Fruit fly (Drosophila melanogaster) whole organism, embryonic: ENCODE results near the gene Fbp1.

Source experiments
- B-H2 ChIP-seq: fragments of 200-800 bp; sonication (Bioruptor generic); optimal IDR thresholded peaks from 2 replicates; lab custom pipeline; 2018; ENCODE audit warnings: missing biosample characterization, mild to moderate bottlenecking, missing genetic modification characterization
- CG1024 ChIP-seq: fragments of 200-800 bp; sonication (Bioruptor generic); IDR thresholded peaks from 2 replicates; pipeline ENCODE4 v1.3.6; 2022; ENCODE audit warnings: missing biosample characterization, missing genetic modification characterization
- CG10565 ChIP-seq: fragments of 200-800 bp; sonication (Bioruptor generic); optimal IDR thresholded peaks from 3 replicates; lab custom pipeline; 2016; ENCODE audit warnings: missing biosample characterization, mild to moderate bottlenecking, missing genetic modification characterization
- CG10654 ChIP-seq: fragments of 200-800 bp; sonication (Bioruptor generic); optimal IDR thresholded peaks from 2 replicates; lab custom pipeline; 2016; ENCODE audit warnings: missing biosample characterization, missing genetic modification characterization
- CG15601 ChIP-seq: fragments of 200-800 bp; sonication (Bioruptor generic); optimal IDR thresholded peaks from 3 replicates; lab custom pipeline; 2019; ENCODE audit warnings: missing biosample characterization, mild to moderate bottlenecking, missing genetic modification characterization, moderate library complexity
- CG18599 ChIP-seq: fragments of 200-800 bp; sonication (Bioruptor generic); optimal IDR thresholded peaks from 3 replicates; lab custom pipeline; 2017; ENCODE audit warnings: missing biosample characterization, missing genetic modification characterization, mild to moderate bottlenecking, moderate library complexity, missing genetic modification reagents
- CG2875 ChIP-seq: fragments of 200-800 bp; sonication (Bioruptor generic); optimal IDR thresholded peaks from 2 replicates; lab custom pipeline; 2017; ENCODE audit warnings: missing biosample characterization, mild to moderate bottlenecking, missing genetic modification characterization, missing genetic modification reagents
- CG31388 ChIP-seq: fragments of 200-800 bp; sonication (Bioruptor generic); optimal IDR thresholded peaks from 2 replicates; lab custom pipeline; 2016; ENCODE audit warnings: missing biosample characterization, missing genetic modification characterization
- CG3726 ChIP-seq: fragments of 200-800 bp; sonication (Bioruptor generic); IDR thresholded peaks from 3 replicates; pipeline ENCODE4, ENCODE4 v1.3.6; 2022; ENCODE audit warnings: missing biosample characterization, missing genetic modification characterization
- CG3838 ChIP-seq: fragments of 200-800 bp; sonication (Bioruptor generic); optimal IDR thresholded peaks from 3 replicates; lab custom pipeline; 2016; ENCODE audit warnings: missing biosample characterization, missing genetic modification characterization
- CG3995 ChIP-seq: fragments of 200-800 bp; sonication (Bioruptor generic); optimal IDR thresholded peaks from 3 replicates; lab custom pipeline; 2016; ENCODE audit warnings: missing biosample characterization, missing genetic modification characterization
- CG4282 ChIP-seq: fragments of 200-800 bp; sonication (Bioruptor generic); optimal IDR thresholded peaks from 2 replicates; lab custom pipeline; 2016; ENCODE audit warnings: missing biosample characterization, missing genetic modification characterization
- CG4707 ChIP-seq: fragments of 200-800 bp; sonication (Bioruptor generic); optimal IDR thresholded peaks from 2 replicates; lab custom pipeline; 2018; ENCODE audit warnings: missing biosample characterization, mild to moderate bottlenecking, missing genetic modification characterization, moderate library complexity
- CG7357 ChIP-seq: fragments of 200-800 bp; sonication (Bioruptor generic); IDR thresholded peaks from 3 replicates; pipeline ENCODE4 v1.3.6; 2022; ENCODE audit warnings: missing biosample characterization, missing genetic modification characterization
- CG7556 ChIP-seq: fragments of 200-800 bp; sonication (Bioruptor generic); optimal IDR thresholded peaks from 2 replicates; lab custom pipeline; 2017; ENCODE audit warnings: missing biosample characterization, mild to moderate bottlenecking, missing genetic modification characterization
- CG8281 ChIP-seq: fragments of 200-800 bp; sonication (Bioruptor generic); optimal IDR thresholded peaks from 2 replicates; lab custom pipeline; 2018; ENCODE audit warnings: missing biosample characterization, mild to moderate bottlenecking, missing genetic modification characterization, moderate library complexity
- CG8765 ChIP-seq: fragments of 200-800 bp; sonication (Bioruptor generic); IDR thresholded peaks from 2 replicates; pipeline ENCODE4 v1.3.6; 2022; ENCODE audit warnings: missing biosample characterization, missing genetic modification characterization
- CG9609 ChIP-seq: fragments of 200-800 bp; sonication (Bioruptor generic); optimal IDR thresholded peaks from 3 replicates; lab custom pipeline; 2016; ENCODE audit warnings: missing biosample characterization, missing genetic modification characterization
- Deaf1 ChIP-seq: fragments of 200-800 bp; optimal IDR thresholded peaks from 3 replicates; lab custom pipeline; 2019; ENCODE audit warnings: missing biosample characterization, mild to moderate bottlenecking, missing genetic modification characterization, moderate library complexity
- Drgx ChIP-seq: fragments of 200-800 bp; sonication (Bioruptor generic); IDR thresholded peaks from 2 replicates; pipeline ENCODE4 v1.3.6; 2022; ENCODE audit warnings: missing biosample characterization, missing genetic modification characterization
- E2f2 ChIP-seq: fragments of 200-800 bp; sonication (Bioruptor generic); IDR thresholded peaks from 2 replicates; pipeline ENCODE4 v1.3.6; 2022; ENCODE audit warnings: missing biosample characterization, missing genetic modification characterization
- Ets65A ChIP-seq: fragments of 200-800 bp; sonication (Bioruptor generic); peaks from one replicate; lab custom pipeline; 2016; ENCODE audit warnings: missing biosample characterization, missing genetic modification characterization
- H15 ChIP-seq: fragments of 200-800 bp; sonication (Bioruptor generic); IDR thresholded peaks from 3 replicates; pipeline ENCODE4 v1.3.6; 2022; ENCODE audit warnings: missing biosample characterization, missing genetic modification characterization
- HmgZ ChIP-seq: fragments of 200-800 bp; sonication (Bioruptor generic); optimal IDR thresholded peaks from 2 replicates; lab custom pipeline; 2018; ENCODE audit warnings: missing biosample characterization, mild to moderate bottlenecking, missing genetic modification characterization
- Lhr ChIP-seq: fragments of 200-800 bp; sonication (Bioruptor generic); optimal IDR thresholded peaks from 3 replicates; lab custom pipeline; 2017; ENCODE audit warnings: mild to moderate bottlenecking, missing biosample characterization, missing genetic modification reagents, missing genetic modification characterization
- Med ChIP-seq: fragments of 200-800 bp; sonication (Bioruptor generic); peaks from one replicate; lab custom pipeline; 2016; ENCODE audit warnings: missing biosample characterization, missing genetic modification characterization, mild to moderate bottlenecking, inconsistent platforms, moderate library complexity
- NC2β ChIP-seq: fragments of 200-800 bp; sonication (Bioruptor generic); optimal IDR thresholded peaks from 2 replicates; lab custom pipeline; 2016; ENCODE audit warnings: missing biosample characterization, missing genetic modification characterization
- Nf-YA ChIP-seq: fragments of 200-800 bp; sonication (Bioruptor generic); IDR thresholded peaks from 2 replicates; pipeline ENCODE4 v1.3.6; 2022; ENCODE audit warnings: missing biosample characterization, missing genetic modification characterization
- Oaz ChIP-seq: fragments of 200-800 bp; sonication (Bioruptor generic); IDR thresholded peaks from 2 replicates; pipeline ENCODE4 v1.3.6; 2022; ENCODE audit warnings: missing biosample characterization, missing genetic modification characterization
- TFAM ChIP-seq: fragments of 200-800 bp; sonication (Bioruptor generic); optimal IDR thresholded peaks from 2 replicates; lab custom pipeline; 2017; ENCODE audit warnings: missing biosample characterization, missing genetic modification characterization, inconsistent platforms
- Vsx1 ChIP-seq: fragments of 200-800 bp; sonication (Bioruptor generic); optimal IDR thresholded peaks from 2 replicates; lab custom pipeline; 2017; ENCODE audit warnings: missing biosample characterization, mild to moderate bottlenecking, missing genetic modification characterization, missing genetic modification reagents
- abd-A ChIP-seq: fragments of 200-800 bp; sonication (Bioruptor generic); optimal IDR thresholded peaks from 3 replicates; lab custom pipeline; 2019; ENCODE audit warnings: missing biosample characterization, mild to moderate bottlenecking, missing genetic modification characterization, moderate library complexity
- bsh ChIP-seq, 2 experiments: fragments of 200-800 bp; sonication (Bioruptor generic); optimal IDR thresholded peaks; 2 replicates each; lab custom pipeline; 2017 to 2018; ENCODE audit warnings: mild to moderate bottlenecking in 2 of 2, missing biosample characterization in 2 of 2, missing genetic modification characterization in 2 of 2, moderate library complexity in 1 of 2
- chif ChIP-seq, 2 experiments: fragments of 200-800 bp; sonication (Bioruptor generic); optimal IDR thresholded peaks; 3 replicates each; lab custom pipeline; 2016; ENCODE audit warnings: missing biosample characterization in 2 of 2, missing genetic modification characterization in 2 of 2
- chinmo ChIP-seq: fragments of 200-800 bp; sonication (Bioruptor generic); IDR thresholded peaks from 4 replicates; pipeline ENCODE4 v1.3.6; 2022; ENCODE audit warnings: missing biosample characterization, missing genetic modification characterization; ENCODE audit not compliant: partially characterized antibody
- en ChIP-seq: fragments of 200-800 bp; sonication (Bioruptor generic); optimal IDR thresholded peaks from 2 replicates; lab custom pipeline; 2016; ENCODE audit warnings: missing biosample characterization, missing genetic modification characterization
- esg ChIP-seq: fragments of 200-800 bp; sonication (Bioruptor generic); conservative IDR thresholded peaks from 2 replicates; pipeline ENCODE4 v1.3.6; 2022; ENCODE audit warnings: missing biosample characterization, missing genetic modification characterization
- ftz-f1 ChIP-seq: fragments of 200-800 bp; sonication (Bioruptor generic); optimal IDR thresholded peaks from 2 replicates; lab custom pipeline; 2016; ENCODE audit warnings: missing biosample characterization, missing genetic modification characterization
- ham ChIP-seq: fragments of 200-800 bp; sonication (Bioruptor generic); IDR thresholded peaks from 2 replicates; pipeline ENCODE4 v1.3.6; 2022; ENCODE audit warnings: missing biosample characterization, missing genetic modification characterization
- jumu ChIP-seq: fragments of 200-800 bp; sonication (Bioruptor generic); optimal IDR thresholded peaks from 3 replicates; lab custom pipeline; 2016; ENCODE audit warnings: missing biosample characterization, missing genetic modification characterization
- nerfin-1 ChIP-seq: fragments of 200-800 bp; sonication (Bioruptor generic); optimal IDR thresholded peaks from 3 replicates; lab custom pipeline; 2019; ENCODE audit warnings: missing biosample characterization, mild to moderate bottlenecking, missing genetic modification characterization, moderate library complexity
- pb ChIP-seq: fragments of 200-800 bp; sonication (Bioruptor generic); optimal IDR thresholded peaks from 3 replicates; lab custom pipeline; 2016; ENCODE audit warnings: missing biosample characterization, missing genetic modification characterization
- phol ChIP-seq: fragments of 200-800 bp; sonication (Bioruptor generic); optimal IDR thresholded peaks from 3 replicates; lab custom pipeline; 2018; ENCODE audit warnings: missing biosample characterization, mild to moderate bottlenecking, missing genetic modification characterization, moderate library complexity
- sisA ChIP-seq: fragments of 200-800 bp; sonication (Bioruptor generic); IDR thresholded peaks from 2 replicates; pipeline ENCODE4 v1.3.6; 2022; ENCODE audit warnings: missing biosample characterization, missing genetic modification characterization
- toy ChIP-seq: fragments of 200-800 bp; sonication (Bioruptor generic); IDR thresholded peaks from 2 replicates; pipeline ENCODE4 v1.3.6; 2022; ENCODE audit warnings: missing biosample characterization, missing genetic modification characterization
- twi ChIP-seq: fragments of 200-800 bp; optimal IDR thresholded peaks from 2 replicates; lab custom pipeline; 2019; ENCODE audit warnings: missing biosample characterization, mild to moderate bottlenecking, missing genetic modification characterization, moderate library complexity
- tx ChIP-seq: fragments of 200-800 bp; sonication (Bioruptor generic); optimal IDR thresholded peaks from 2 replicates; lab custom pipeline; 2016; ENCODE audit warnings: missing biosample characterization, missing genetic modification characterization
- vnd ChIP-seq: fragments of 200-800 bp; sonication (Bioruptor generic); IDR thresholded peaks from 3 replicates; pipeline ENCODE4 v1.3.6; 2022; ENCODE audit warnings: missing biosample characterization, missing genetic modification characterization; ENCODE audit not compliant: partially characterized antibody
- wor ChIP-seq: fragments of 200-800 bp; sonication (Bioruptor generic); IDR thresholded peaks from 2 replicates; pipeline ENCODE4 v1.3.6; 2022; ENCODE audit warnings: missing biosample characterization, missing genetic modification characterization

Fbp1 gene

dm6 chr3L:14050944-14051548, 46.8 kb downstream of the Fbp1 start, which contains the start of gene CG6833 (continued):
- TF ChIP-seq CG7357 (GFP tag; lab: Robert Waterston, UW) (peak; percentile 41; the same call in 1 of the 3 replicates), CG8281 (tag; lab: Kevin White, UChicago) (peak; percentile 15), Drgx (GFP tag; lab: Robert Waterston, UW) (peak; percentile 57), Deaf1 (tag; lab: Kevin White, UChicago) (no peak), CG10654 (GFP tag; lab: Kevin White, UChicago) (peak; percentile 61), tx (GFP tag; lab: Kevin White, UChicago) (peak; percentile 42), CG3726 (GFP tag; lab: Robert Waterston, UW) (peak; percentile 44; the same call in 1 of the 3 replicates), E2f2 (GFP tag; lab: Robert Waterston, UW) (peak; percentile 26; the same call in 1 of the 2 replicates), nerfin-1 (tag; lab: Kevin White, UChicago) (peak; percentile 38), ham (0 out of 2 replicates have a peak, but pooled peaks have one; percentile 15), en (no peak), H15 (GFP tag; lab: Robert Waterston, UW) (peak; percentile 76), wor (GFP tag; lab: Robert Waterston, UW) (no peak), TFAM (GFP tag; lab: Kevin White, UChicago) (no peak), chif (GFP tag; optimal IDR thresholded peaks at IDR 0.05; lab: Kevin White, UChicago) (peak; percentile 60 to 72), CG7556 (peak; percentile 4), toy (GFP tag; lab: Robert Waterston, UW) (peak; percentile 41; the same call in 1 of the 2 replicates), Oaz (GFP tag; lab: Robert Waterston, UW) (no peak), CG31388 (GFP tag; lab: Kevin White, UChicago) (peak; percentile 23), phol (peak; percentile 73), ftz-f1 (GFP tag; lab: Kevin White, UChicago) (no peak), Nf-YA (GFP tag; lab: Robert Waterston, UW) (no peak; the same call in 1 of the 2 replicates), CG18599 (GFP tag; lab: Kevin White, UChicago) (peak; percentile 72), CG9609 (GFP tag; lab: Kevin White, UChicago) (peak; percentile 78), vnd (GFP tag; lab: Robert Waterston, UW) (no peak), abd-A (no peak)

DNA sequence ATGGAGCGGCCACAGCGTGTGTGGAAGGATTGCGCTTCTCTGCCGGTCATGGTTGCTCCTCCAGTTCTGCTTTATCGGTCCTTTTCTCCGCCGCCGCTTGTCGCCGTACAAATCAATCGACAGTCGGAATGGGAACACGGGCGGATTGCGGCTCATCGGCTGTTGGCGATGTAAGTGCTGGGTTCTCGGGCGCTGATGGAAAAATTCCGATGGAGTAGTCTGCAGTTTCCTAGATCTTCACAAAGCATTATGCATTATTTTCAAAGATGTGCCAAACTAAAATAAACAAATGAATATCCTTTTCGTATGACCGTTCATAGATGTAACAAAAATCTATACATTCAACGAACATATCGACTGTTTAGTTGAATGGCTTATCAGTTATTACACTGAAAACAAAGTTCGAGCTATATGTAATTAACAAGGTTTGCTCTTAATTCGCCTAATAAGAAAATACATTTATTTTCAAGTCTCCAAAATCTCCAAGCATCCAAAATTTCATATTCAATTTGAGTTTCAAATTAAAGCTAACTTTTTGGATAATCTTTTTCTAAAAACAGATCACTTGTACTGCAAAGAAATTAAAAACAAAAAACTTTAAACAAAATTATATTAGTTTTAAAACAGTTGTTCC, 48.1 kb downstream of the Fbp1 start, which contains the start of gene Neurl4:
TSS of gene Neurl4 (minus strand) at position 273 of the 634 bp plus-strand sequence.
- TF ChIP-seq pb (GFP tag; lab: Kevin White, UChicago) (no peak), CG10565 (GFP tag; lab: Kevin White, UChicago) (no peak), chinmo (GFP tag; lab: Robert Waterston, UW) (0 out of 4 replicates have a peak, but pooled peaks have one; percentile 18), CG8765 (GFP tag; lab: Robert Waterston, UW) (no peak), CG2875 (GFP tag; lab: Kevin White, UChicago) (no peak), CG15601 (tag; lab: Kevin White, UChicago) (peak; percentile 93), Med (GFP tag; lab: Kevin White, UChicago) (peak; percentile 88), B-H2 (GFP tag; lab: Kevin White, UChicago) (no peak), esg (GFP tag; lab: Robert Waterston, UW) (peak; percentile 61), sisA (GFP tag; lab: Robert Waterston, UW) (peak; percentile 62), jumu (GFP tag; lab: Kevin White, UChicago) (peak; percentile 55), bsh (GFP tag; optimal IDR thresholded peaks at IDR 0.05; lab: Kevin White, UChicago) (peak in 1 of 2 experiments; percentile 83), CG4282 (no peak), CG4707 (GFP tag; lab: Kevin White, UChicago) (no peak), HmgZ (peak; percentile 84), Drgx (GFP tag; lab: Robert Waterston, UW) (peak; percentile 76), twi (tag; lab: Kevin White, UChicago) (peak; percentile 62), Ets65A (peak; percentile 88), NC2β (GFP tag; lab: Kevin White, UChicago) (peak; percentile 62), Lhr (GFP tag; lab: Kevin White, UChicago) (peak; percentile 45), Vsx1 (GFP tag; lab: Kevin White, UChicago) (no peak), CG1024 (GFP tag; lab: Robert Waterston, UW) (peak; percentile 73), CG3838 (GFP tag; lab: Kevin White, UChicago) (peak; percentile 46), CG3995 (GFP tag; lab: Kevin White, UChicago) (peak; percentile 72)
